Worm (Caenorhabditis elegans) whole organism, L1 larva: Measurements from ENCODE around the gene F46H5.2.

Experiments used
- C04F5.9 ChIP-seq: sonication (generic microtip); optimal IDR thresholded peaks from 2 replicates; lab custom pipeline; 2016; ENCODE audit warnings: missing genetic modification characterization, missing compliant biosample characterization
- C16A3.4 ChIP-seq: fragments of 150-350 bp; optimal IDR thresholded peaks from 2 replicates; lab custom pipeline; 2014; ENCODE audit warnings: missing biosample characterization, missing genetic modification characterization
- C34B4.2 ChIP-seq: sonication (generic microtip); optimal IDR thresholded peaks from 2 replicates; lab custom pipeline; 2017; ENCODE audit warnings: mild to moderate bottlenecking, missing genetic modification characterization, missing compliant biosample characterization
- F16B12.6 ChIP-seq: fragments of 150-350 bp; optimal IDR thresholded peaks from 2 replicates; lab custom pipeline; 2014; ENCODE audit warnings: missing biosample characterization, missing genetic modification characterization
- ama-1 ChIP-seq: fragments of 150-350 bp; optimal IDR thresholded peaks from 2 replicates; lab custom pipeline; 2014
- ceh-63 ChIP-seq: fragments of 200-800 bp; sonication (Bioruptor generic); optimal IDR thresholded peaks from 2 replicates; lab custom pipeline; 2018; ENCODE audit warnings: mild to moderate bottlenecking, missing genetic modification characterization, missing compliant biosample characterization
- ceh-82 ChIP-seq, 3 experiments: fragments of 150-350 bp in 1 of 3; sonication (generic microtip) in 2 of 3; optimal IDR thresholded peaks; 2 replicates each; lab custom pipeline; 2014 to 2017; ENCODE audit warnings: missing biosample characterization in 3 of 3, missing genetic modification characterization in 3 of 3
- ceh-88 ChIP-seq: fragments of 200-800 bp; sonication (Bioruptor generic); IDR thresholded peaks from 2 replicates; pipeline ENCODE4 v1.3.6; 2022; ENCODE audit warnings: missing genetic modification characterization, missing compliant biosample characterization
- ceh-90 ChIP-seq: sonication (generic microtip); optimal IDR thresholded peaks from 2 replicates; lab custom pipeline; 2016; ENCODE audit warnings: missing genetic modification characterization, missing compliant biosample characterization
- ces-1 ChIP-seq: fragments of 150-350 bp; optimal IDR thresholded peaks from 2 replicates; lab custom pipeline; 2014; ENCODE audit warnings: missing biosample characterization, missing genetic modification reagents, missing genetic modification characterization
- dpl-1 ChIP-seq, 3 experiments: fragments of 150-350 bp in 2 of 3; sonication (generic microtip) in 1 of 3; optimal IDR thresholded peaks; 2 replicates each; lab custom pipeline; 2014 to 2017; ENCODE audit warnings: missing biosample characterization in 3 of 3, missing genetic modification characterization in 3 of 3, missing genetic modification reagents in 3 of 3
- egl-13 ChIP-seq: sonication (generic microtip); optimal IDR thresholded peaks from 2 replicates; lab custom pipeline; 2016; ENCODE audit warnings: missing genotype, missing genetic modification reagents, missing genetic modification characterization, missing compliant biosample characterization
- egl-27 ChIP-seq, 2 experiments: fragments of 150-350 bp in 1 of 2; sonication (generic microtip); optimal IDR thresholded peaks; 3 replicates each; lab custom pipeline; 2017 to 2018; ENCODE audit warnings: missing biosample characterization in 2 of 2, missing genetic modification characterization in 2 of 2, missing genetic modification reagents in 2 of 2
- elt-2 ChIP-seq: sonication (generic microtip); optimal IDR thresholded peaks from 2 replicates; lab custom pipeline; 2016; ENCODE audit warnings: missing genetic modification characterization, mild to moderate bottlenecking, inconsistent platforms, missing compliant biosample characterization, missing genetic modification reagents
- elt-3 ChIP-seq, 6 experiments: fragments of 150-350 bp in 1 of 6; sonication (generic microtip); optimal IDR thresholded peaks; 2 replicates each; lab custom pipeline; 2017 to 2018; ENCODE audit warnings: missing biosample characterization in 6 of 6, missing genetic modification characterization in 6 of 6, inconsistent platforms in 1 of 6
- fkh-10 ChIP-seq: sonication (generic microtip); optimal IDR thresholded peaks from 2 replicates; lab custom pipeline; 2017; ENCODE audit warnings: missing biosample characterization, missing genetic modification reagents, missing genetic modification characterization
- fkh-4 ChIP-seq: sonication (generic microtip); optimal IDR thresholded peaks from 2 replicates; lab custom pipeline; 2016; ENCODE audit warnings: missing compliant biosample characterization, missing genetic modification characterization, borderline replicate concordance
- fkh-8 ChIP-seq: sonication (generic microtip); optimal IDR thresholded peaks from 2 replicates; lab custom pipeline; 2016; ENCODE audit warnings: mild to moderate bottlenecking, missing genetic modification characterization, missing compliant biosample characterization
- fos-1 ChIP-seq: fragments of 150-350 bp; optimal IDR thresholded peaks from 2 replicates; lab custom pipeline; 2014; ENCODE audit warnings: missing biosample characterization, missing genetic modification characterization
- grh-1 ChIP-seq: fragments of 200-800 bp; sonication (Bioruptor generic); IDR thresholded peaks from 2 replicates; pipeline ENCODE4 v1.3.6; 2022; ENCODE audit warnings: missing genetic modification reagents, missing genetic modification characterization, missing compliant biosample characterization
- hlh-4 ChIP-seq: sonication (generic microtip); optimal IDR thresholded peaks from 2 replicates; lab custom pipeline; 2016; ENCODE audit warnings: mild to moderate bottlenecking, missing genetic modification characterization, missing compliant biosample characterization
- jun-1 ChIP-seq: fragments of 150-350 bp; optimal IDR thresholded peaks from 2 replicates; lab custom pipeline; 2014; ENCODE audit warnings: missing biosample characterization, missing genetic modification reagents, missing genetic modification characterization
- lin-13 ChIP-seq: fragments of 150-350 bp; optimal IDR thresholded peaks from 2 replicates; lab custom pipeline; 2014; ENCODE audit warnings: missing biosample characterization, missing genetic modification reagents, missing genetic modification characterization
- lin-14 ChIP-seq: fragments of 200-800 bp; sonication (Bioruptor generic); optimal IDR thresholded peaks from 2 replicates; lab custom pipeline; 2018; ENCODE audit warnings: mild to moderate bottlenecking, missing genetic modification characterization, moderate library complexity, missing compliant biosample characterization
- lin-35 ChIP-seq, 2 experiments: fragments of 150-350 bp; optimal IDR thresholded peaks; 2 replicates each; lab custom pipeline; 2014; ENCODE audit warnings: missing biosample characterization in 2 of 2, missing genetic modification characterization in 2 of 2, missing genetic modification reagents in 2 of 2
- lin-39 ChIP-seq: fragments of 150-350 bp; optimal IDR thresholded peaks from 2 replicates; lab custom pipeline; 2014; ENCODE audit warnings: missing biosample characterization, missing genetic modification reagents, missing genetic modification characterization
- lsy-2 ChIP-seq, 2 experiments: fragments of 150-350 bp; optimal IDR thresholded peaks; 2 replicates each; lab custom pipeline; 2014; ENCODE audit warnings: missing biosample characterization in 2 of 2, missing genetic modification characterization in 2 of 2
- mab-9 ChIP-seq: fragments of 200-800 bp; sonication (Bioruptor generic); IDR thresholded peaks from 2 replicates; pipeline ENCODE4 v1.3.6; 2022; ENCODE audit warnings: missing genetic modification reagents, missing genetic modification characterization, missing compliant biosample characterization
- mdl-1 ChIP-seq, 2 experiments: fragments of 150-350 bp; optimal IDR thresholded peaks; 2 replicates each; lab custom pipeline; 2014 to 2017; ENCODE audit warnings: missing biosample characterization in 2 of 2, missing genetic modification characterization in 2 of 2, inconsistent platforms in 1 of 2
- mef-2 ChIP-seq: fragments of 150-350 bp; optimal IDR thresholded peaks from 2 replicates; lab custom pipeline; 2014; ENCODE audit warnings: missing biosample characterization, missing genetic modification characterization
- nhr-11 ChIP-seq: fragments of 150-350 bp; optimal IDR thresholded peaks from 2 replicates; lab custom pipeline; 2014; ENCODE audit warnings: missing biosample characterization, missing genetic modification characterization
- nhr-12 ChIP-seq: sonication (generic microtip); optimal IDR thresholded peaks from 2 replicates; lab custom pipeline; 2017; ENCODE audit warnings: missing biosample characterization, missing genetic modification characterization
- nhr-20 ChIP-seq: sonication (generic microtip); optimal IDR thresholded peaks from 2 replicates; lab custom pipeline; 2016; ENCODE audit warnings: mild to moderate bottlenecking, missing genetic modification characterization, missing compliant biosample characterization
- nhr-237 ChIP-seq: fragments of 150-350 bp; optimal IDR thresholded peaks from 2 replicates; lab custom pipeline; 2014; ENCODE audit warnings: missing biosample characterization, missing genetic modification characterization
- nhr-28 ChIP-seq: fragments of 150-350 bp; optimal IDR thresholded peaks from 2 replicates; lab custom pipeline; 2014; ENCODE audit warnings: missing biosample characterization, missing genetic modification characterization
- nhr-47 ChIP-seq: sonication (generic microtip); optimal IDR thresholded peaks from 2 replicates; lab custom pipeline; 2016; ENCODE audit warnings: mild to moderate bottlenecking, missing genetic modification characterization, moderate library complexity, missing compliant biosample characterization
- nhr-76 ChIP-seq: sonication (generic microtip); optimal IDR thresholded peaks from 2 replicates; lab custom pipeline; 2017; ENCODE audit warnings: missing biosample characterization, missing genetic modification characterization
- nhr-77 ChIP-seq: fragments of 150-350 bp; optimal IDR thresholded peaks from 2 replicates; lab custom pipeline; 2014; ENCODE audit warnings: missing biosample characterization, missing genetic modification characterization
- nhr-84 ChIP-seq: sonication (generic microtip); optimal IDR thresholded peaks from 2 replicates; lab custom pipeline; 2017; ENCODE audit warnings: missing biosample characterization, missing genetic modification characterization
- nhr-85 ChIP-seq: sonication (generic microtip); peaks from one replicate; lab custom pipeline; 2016; ENCODE audit warnings: missing genetic modification characterization, inconsistent platforms, missing compliant biosample characterization
- skn-1 ChIP-seq: fragments of 150-350 bp; optimal IDR thresholded peaks from 2 replicates; lab custom pipeline; 2014; ENCODE audit warnings: missing biosample characterization, missing genetic modification characterization
- sox-4 ChIP-seq: sonication (generic microtip); optimal IDR thresholded peaks from 2 replicates; lab custom pipeline; 2016; ENCODE audit warnings: missing genetic modification characterization, missing compliant biosample characterization
- swsn-7 ChIP-seq: sonication (generic microtip); optimal IDR thresholded peaks from 2 replicates; lab custom pipeline; 2016; ENCODE audit warnings: missing genetic modification characterization, missing compliant biosample characterization
- tbx-2 ChIP-seq: sonication (generic microtip); optimal IDR thresholded peaks from 2 replicates; lab custom pipeline; 2016; ENCODE audit warnings: missing genetic modification characterization, missing compliant biosample characterization
- tlp-1 ChIP-seq: fragments of 150-350 bp; optimal IDR thresholded peaks from 2 replicates; lab custom pipeline; 2014; ENCODE audit warnings: missing biosample characterization, missing genetic modification characterization
- unc-30 ChIP-seq: sonication (generic microtip); optimal IDR thresholded peaks from 2 replicates; lab custom pipeline; 2017; ENCODE audit warnings: missing biosample characterization, missing genetic modification characterization
- unc-98 ChIP-seq: fragments of 200-800 bp; sonication (Bioruptor generic); IDR thresholded peaks from 2 replicates; pipeline ENCODE4 v1.3.6; 2022; ENCODE audit warnings: missing genetic modification characterization, missing compliant biosample characterization
- vab-15 ChIP-seq: sonication (generic microtip); optimal IDR thresholded peaks from 2 replicates; lab custom pipeline; 2017; ENCODE audit warnings: missing genotype, mild to moderate bottlenecking, missing genetic modification characterization, missing compliant biosample characterization
- xbp-1 ChIP-seq: sonication (generic microtip); optimal IDR thresholded peaks from 2 replicates; lab custom pipeline; 2016; ENCODE audit warnings: missing genetic modification characterization, missing compliant biosample characterization
- zag-1 ChIP-seq: fragments of 150-350 bp; optimal IDR thresholded peaks from 2 replicates; lab custom pipeline; 2014; ENCODE audit warnings: missing biosample characterization, missing genetic modification characterization
- ztf-4 ChIP-seq: fragments of 150-350 bp; optimal IDR thresholded peaks from 2 replicates; lab custom pipeline; 2014; ENCODE audit warnings: missing biosample characterization, missing genetic modification characterization

Gene F46H5.2

DNA sequence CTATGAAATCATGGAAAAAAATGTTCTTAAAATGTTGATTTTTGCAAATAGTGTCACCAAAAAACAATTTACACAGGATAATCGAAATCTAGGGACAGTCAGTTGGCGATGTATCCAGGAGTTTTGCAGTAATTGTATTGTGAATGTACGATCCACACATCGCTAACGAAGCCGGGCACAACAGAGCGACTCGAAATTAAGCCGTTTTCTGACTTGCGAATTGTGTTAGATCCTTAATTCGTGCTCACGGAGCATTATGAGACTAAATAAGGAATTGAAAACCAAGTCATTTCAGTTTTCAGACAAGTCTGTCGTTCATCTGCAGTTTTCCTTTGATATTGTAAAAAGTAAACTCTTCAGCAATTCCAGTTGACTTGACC, 31.4 kb upstream of the F46H5.2 start:
- TF ChIP-seq C16A3.4 (tag; lab: Kevin White, UChicago) (no peak), ces-1 (GFP tag; lab: Kevin White, UChicago) (no peak), ceh-82 (tag; optimal IDR thresholded peaks at IDR 0.05; lab: Kevin White, UChicago) (no peak), mef-2 (tag; lab: Kevin White, UChicago) (no peak), nhr-11 (tag; lab: Kevin White, UChicago) (no peak), tbx-2 (no peak), swsn-7 (tag; lab: Kevin White, UChicago) (no peak), zag-1 (tag; lab: Kevin White, UChicago) (no peak), hlh-4 (tag; lab: Kevin White, UChicago) (no peak), skn-1 (tag; lab: Kevin White, UChicago) (no peak)

DNA sequence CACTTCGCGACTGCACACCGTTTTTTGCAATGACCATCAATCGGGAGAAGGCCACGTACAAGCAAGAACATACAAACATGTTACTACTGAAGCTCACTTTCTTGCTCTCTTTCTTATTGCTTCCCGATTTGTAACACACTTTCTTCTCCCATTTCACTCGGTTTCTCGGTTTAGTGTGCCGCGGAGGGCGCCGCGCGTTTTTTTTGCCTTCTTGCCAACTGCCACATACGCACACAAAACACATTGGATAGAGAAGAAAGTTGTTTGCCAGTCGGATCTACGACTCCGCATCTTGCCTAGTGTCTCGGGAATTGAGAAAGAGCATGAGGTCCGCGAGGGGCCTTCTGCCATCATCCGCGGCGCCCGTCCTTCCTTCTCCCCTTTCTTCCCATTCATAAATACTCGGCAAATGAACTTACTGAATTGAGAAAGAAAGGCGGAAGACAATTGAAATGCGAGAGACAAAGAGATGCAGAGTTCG, 30.7 kb upstream of the F46H5.2 start:
- TF ChIP-seq F16B12.6 (tag; lab: Kevin White, UChicago) (no peak), ztf-4 (no peak), lsy-2 (tag; optimal IDR thresholded peaks at IDR 0.05; lab: Kevin White, UChicago) (peak; percentile 31 to 57), nhr-84 (tag; lab: Kevin White, UChicago) (no peak), nhr-85 (no peak), fos-1 (tag; lab: Kevin White, UChicago) (no peak), ceh-88 (GFP tag; lab: Robert Waterston, UW) (no peak), fkh-10 (GFP tag; lab: Kevin White, UChicago) (peak; percentile 95), ces-1 (GFP tag; lab: Kevin White, UChicago) (no peak), lin-39 (tag; lab: Kevin White, UChicago) (no peak), skn-1 (tag; lab: Kevin White, UChicago) (peak; percentile 7), sox-4 (tag; lab: Kevin White, UChicago) (no peak), nhr-237 (tag; lab: Kevin White, UChicago) (no peak), vab-15 (tag; lab: Kevin White, UChicago) (no peak), lin-14 (peak; percentile 95), swsn-7 (tag; lab: Kevin White, UChicago) (peak; percentile 74), egl-27 (tag; optimal IDR thresholded peaks at IDR 0.05; lab: Kevin White, UChicago) (no peak), grh-1 (GFP tag; lab: Robert Waterston, UW) (no peak), dpl-1 (GFP tag; optimal IDR thresholded peaks at IDR 0.05; lab: Kevin White, UChicago) (no peak), nhr-11 (tag; lab: Kevin White, UChicago) (no peak), nhr-47 (tag; lab: Kevin White, UChicago) (peak; percentile 57), nhr-20 (tag; lab: Kevin White, UChicago) (peak; percentile 36), elt-2 (tag; lab: Kevin White, UChicago) (no peak), fkh-8 (peak; percentile 20), C34B4.2 (tag; lab: Kevin White, UChicago) (no peak), tbx-2 (peak; percentile 83), nhr-77 (no peak), elt-3 (tag; optimal IDR thresholded peaks at IDR 0.05; lab: Kevin White, UChicago) (no peak), unc-98 (GFP tag; lab: Robert Waterston, UW) (no peak), lin-35 (GFP tag; optimal IDR thresholded peaks at IDR 0.05; lab: Kevin White, UChicago) (peak in 1 of 2 experiments; percentile 0), hlh-4 (tag; lab: Kevin White, UChicago) (no peak), mdl-1 (tag; optimal IDR thresholded peaks at IDR 0.05; lab: Kevin White, UChicago) (peak in 1 of 2 experiments; percentile 38), ceh-63 (GFP tag; lab: Kevin White, UChicago) (no peak), egl-13 (tag; lab: Kevin White, UChicago) (peak; percentile 41), unc-30 (tag; lab: Kevin White, UChicago) (no peak), ama-1 (lab: Kevin White, UChicago) (no peak), nhr-76 (tag; lab: Kevin White, UChicago) (no peak), mef-2 (tag; lab: Kevin White, UChicago) (no peak), C16A3.4 (tag; lab: Kevin White, UChicago) (no peak), ceh-90 (tag; lab: Kevin White, UChicago) (no peak), nhr-28 (tag; lab: Kevin White, UChicago) (no peak), xbp-1 (peak; percentile 58), tlp-1 (no peak), nhr-12 (no peak), C04F5.9 (tag; lab: Kevin White, UChicago) (no peak), fkh-4 (tag; lab: Kevin White, UChicago) (no peak), jun-1 (tag; lab: Kevin White, UChicago) (no peak), mab-9 (GFP tag; lab: Robert Waterston, UW) (no peak), lin-13 (GFP tag; lab: Kevin White, UChicago) (no peak)
